Fruit fly (Drosophila melanogaster) Kc167 (cell line): ENCODE data around the gene jb.

Experiments used
- Sin3A ChIP-seq: fragments of >200 bp; optimal IDR thresholded peaks from 2 replicates; lab custom pipeline; 2018; ENCODE audit warnings: missing external identifiers
- psq ChIP-seq: fragments of >200 bp; optimal IDR thresholded peaks from 2 replicates; lab custom pipeline; 2017; ENCODE audit warnings: missing external identifiers
- ttk ChIP-seq: sonication (Bioruptor generic); optimal IDR thresholded peaks from 2 replicates; lab custom pipeline; 2017; ENCODE audit warnings: missing external identifiers

- TF ChIP-seq Sin3A (lab: Kevin White, UChicago) (no peak), psq (lab: Kevin White, UChicago) (no peak), ttk (lab: Kevin White, UChicago) (no peak)
Observed at dm6 chrX:20433345-20434332, 43.0 kb upstream of the jb start, which contains the start of gene CG1695.
